Worm (Caenorhabditis elegans) whole organism, mixed stage, embryonic: ENCODE results near the gene Y43F8B.23.

Experiments used
- bed-3 ChIP-seq: fragments of 200-800 bp; sonication (Bioruptor generic); optimal IDR thresholded peaks from 3 replicates; lab custom pipeline; 2018; ENCODE audit warnings: mild to moderate bottlenecking, missing genetic modification characterization, moderate library complexity, missing compliant biosample characterization
- elt-3 ChIP-seq: fragments of 150-350 bp; optimal IDR thresholded peaks from 2 replicates; lab custom pipeline; 2014; ENCODE audit warnings: missing biosample characterization, missing genetic modification characterization
- lsy-2 ChIP-seq: fragments of 150-350 bp; optimal IDR thresholded peaks from 2 replicates; lab custom pipeline; 2014; ENCODE audit warnings: missing biosample characterization, missing genetic modification characterization
- mep-1 ChIP-seq: fragments of 150-350 bp; optimal IDR thresholded peaks from 2 replicates; lab custom pipeline; 2017; ENCODE audit warnings: missing biosample characterization, missing genetic modification reagents, missing genetic modification characterization, inconsistent platforms
- nhr-237 ChIP-seq: fragments of 150-350 bp; optimal IDR thresholded peaks from 2 replicates; lab custom pipeline; 2014; ENCODE audit warnings: missing biosample characterization, missing genetic modification characterization
- nhr-76 ChIP-seq: sonication (generic microtip); optimal IDR thresholded peaks from 2 replicates; lab custom pipeline; 2017; ENCODE audit warnings: missing biosample characterization, missing genetic modification characterization
- sem-2 ChIP-seq: fragments of 200-800 bp; sonication (Bioruptor generic); optimal IDR thresholded peaks from 2 replicates; lab custom pipeline; 2018; ENCODE audit warnings: mild to moderate bottlenecking, missing genetic modification characterization, missing compliant biosample characterization
- snpc-4 ChIP-seq: fragments of 150-350 bp; optimal IDR thresholded peaks from 2 replicates; lab custom pipeline; 2014; ENCODE audit warnings: missing biosample characterization, missing genetic modification characterization
- unc-62 ChIP-seq: fragments of 150-350 bp; optimal IDR thresholded peaks from 2 replicates; lab custom pipeline; 2014; ENCODE audit warnings: missing biosample characterization, missing genetic modification reagents, missing genetic modification characterization

DNA sequence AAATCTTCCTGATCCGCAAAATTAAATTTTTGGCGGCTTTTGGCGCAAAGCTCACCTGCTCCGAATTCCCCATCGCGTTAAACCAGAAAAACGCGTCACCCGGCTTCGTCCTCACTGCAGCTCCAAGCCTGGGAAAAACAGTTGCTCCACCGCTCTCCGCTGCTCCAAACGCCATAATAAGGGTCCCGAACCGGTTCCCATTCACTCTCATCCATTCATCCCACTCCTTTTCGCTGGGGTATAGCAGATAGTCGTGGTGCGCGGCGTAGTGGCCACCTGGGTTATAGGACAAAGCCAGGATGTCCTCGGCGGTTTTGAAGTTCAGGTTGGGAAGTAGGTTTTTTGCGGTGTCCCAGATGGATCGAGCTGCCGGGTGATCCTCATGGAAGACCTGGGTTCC, 43.5 kb upstream of the Y43F8B.23 start:
- no peak for TF ChIP-seq unc-62 (GFP tag; lab: Kevin White, UChicago)
- no peak for TF ChIP-seq mep-1 (tag; lab: Kevin White, UChicago)
- no peak for TF ChIP-seq nhr-76 (tag; lab: Kevin White, UChicago)
- no peak for TF ChIP-seq elt-3 (tag; lab: Kevin White, UChicago)
- TF ChIP-seq nhr-237 (tag; lab: Kevin White, UChicago): no peak
- no peak for TF ChIP-seq snpc-4
- TF ChIP-seq lsy-2 (tag; lab: Kevin White, UChicago): no peak
- TF ChIP-seq sem-2 (GFP tag; lab: Kevin White, UChicago): no peak
- no peak for TF ChIP-seq bed-3
